Worm (Caenorhabditis elegans): ENCODE measurements around the gene srw-9.

srw-9 gene

ce11 chrIII:12785427-12785826 lies 28.0 kb downstream of the srw-9 start:
- TF ChIP-seq ztf-4 (tag; optimal IDR thresholded peaks at IDR 0.05) (no peak), Y55F3AM.14 (GFP tag; optimal IDR thresholded peaks at IDR 0.05) (no peak), lsy-2 (tag; optimal IDR thresholded peaks at IDR 0.05) (no peak), F13H6.1 (tag; optimal IDR thresholded peaks at IDR 0.05) (no peak), nhr-11 (tag; optimal IDR thresholded peaks at IDR 0.05) (no peak), skn-1 (tag; optimal IDR thresholded peaks at IDR 0.05) (no peak), crh-2 (tag; optimal IDR thresholded peaks at IDR 0.05) (no peak), lin-13 (GFP tag; optimal IDR thresholded peaks at IDR 0.05) (no peak), nhr-12 (tag; optimal IDR thresholded peaks at IDR 0.05) (no peak), egl-27 (tag; optimal IDR thresholded peaks at IDR 0.05) (no peak), elt-3 (tag; optimal IDR thresholded peaks at IDR 0.05) (no peak), sma-9 (GFP tag; optimal IDR thresholded peaks at IDR 0.05) (no peak), sma-9 (tag; optimal IDR thresholded peaks at IDR 0.05) (no peak)

- no peak for TF ChIP-seq snpc-4 (tag; optimal IDR thresholded peaks at IDR 0.05)
- no peak for TF ChIP-seq sem-4 (tag; optimal IDR thresholded peaks at IDR 0.05)
- TF ChIP-seq nhr-25 (tag; optimal IDR thresholded peaks at IDR 0.05), result no peak
Observed at ce11 chrIII:12788239-12788638, 30.8 kb downstream of the srw-9 start.

- TF ChIP-seq skn-1 (tag; optimal IDR thresholded peaks at IDR 0.05), result no peak
- no peak for TF ChIP-seq elt-1 (tag; optimal IDR thresholded peaks at IDR 0.05)
Observed at ce11 chrIII:12789420-12789819, 32.0 kb downstream of the srw-9 start, which contains the start of gene BE10.1. Gene BE10.1 (minus strand): TSS chrIII:12789520.

- TF ChIP-seq nhr-21 (tag; optimal IDR thresholded peaks at IDR 0.05) (no peak), aly-2 (tag; optimal IDR thresholded peaks at IDR 0.05) (no peak), sma-9 (GFP tag; optimal IDR thresholded peaks at IDR 0.05) (no peak), sma-9 (tag; optimal IDR thresholded peaks at IDR 0.05) (no peak), unc-55 (GFP tag; optimal IDR thresholded peaks at IDR 0.05) (no peak), mab-5 (tag; optimal IDR thresholded peaks at IDR 0.05) (no peak), sem-4 (tag; optimal IDR thresholded peaks at IDR 0.05) (no peak), F13H6.1 (tag; optimal IDR thresholded peaks at IDR 0.05) (no peak)
Observed at ce11 chrIII:12794200-12794599, 36.7 kb downstream of the srw-9 start.

ce11 chrIII:12798469-12798868 lies 41.0 kb downstream of the srw-9 start, which contains the start of gene agmo-1:
Gene agmo-1 (minus strand): TSS chrIII:12798569.
- TF ChIP-seq zag-1 (tag; optimal IDR thresholded peaks at IDR 0.05) (no peak), unc-39 (tag; optimal IDR thresholded peaks at IDR 0.05) (no peak), mbf-1 (tag; optimal IDR thresholded peaks at IDR 0.05) (no peak), lin-39 (tag; optimal IDR thresholded peaks at IDR 0.05) (no peak), elt-3 (tag; optimal IDR thresholded peaks at IDR 0.05) (no peak), sem-4 (tag; optimal IDR thresholded peaks at IDR 0.05) (no peak), aly-2 (tag; optimal IDR thresholded peaks at IDR 0.05) (no peak), F13H6.1 (tag; optimal IDR thresholded peaks at IDR 0.05) (no peak), fos-1 (tag; optimal IDR thresholded peaks at IDR 0.05) (no peak), gmeb-1 (tag; optimal IDR thresholded peaks at IDR 0.05) (no peak), nhr-6 (tag; optimal IDR thresholded peaks at IDR 0.05) (no peak), nhr-237 (tag; optimal IDR thresholded peaks at IDR 0.05) (no peak), ceh-82 (tag; optimal IDR thresholded peaks at IDR 0.05) (no peak), nhr-12 (tag; optimal IDR thresholded peaks at IDR 0.05) (no peak)

ce11 chrIII:12800529-12800928 lies 43.1 kb downstream of the srw-9 start:
- TF ChIP-seq sem-4 (tag; optimal IDR thresholded peaks at IDR 0.05) (peak; percentile 56), fos-1 (tag; optimal IDR thresholded peaks at IDR 0.05) (peak; percentile 47), ztf-4 (tag; optimal IDR thresholded peaks at IDR 0.05) (no peak), blmp-1 (tag; optimal IDR thresholded peaks at IDR 0.05; ENCODE audit: insufficient read depth) (peak; percentile 93), crh-2 (tag; optimal IDR thresholded peaks at IDR 0.05) (no peak), peb-1 (tag; optimal IDR thresholded peaks at IDR 0.05) (no peak), mbf-1 (tag; optimal IDR thresholded peaks at IDR 0.05) (no peak), ceh-16 (tag; optimal IDR thresholded peaks at IDR 0.05) (peak; percentile 58), nhr-25 (tag; optimal IDR thresholded peaks at IDR 0.05) (peak; percentile 18)

Data from whole organism, L2 larva.